Worm (Caenorhabditis elegans) whole organism, midembryonic: ENCODE results near the gene catp-4.
A peak's percentile ranks its signal among the peaks of the same experiment; 100 is the strongest.

Source experiments
- T22C8.4 ChIP-seq: fragments of 200-800 bp; sonication (Bioruptor generic); IDR thresholded peaks from 2 replicates; pipeline ENCODE4 v1.3.6; 2022; ENCODE audit warnings: missing genetic modification characterization, missing compliant biosample characterization
- cog-1 ChIP-seq: sonication (generic microtip); optimal IDR thresholded peaks from 2 replicates; lab custom pipeline; 2016; ENCODE audit warnings: missing genetic modification characterization, missing compliant biosample characterization
- flt-1 ChIP-seq: fragments of 200-800 bp; sonication (Bioruptor generic); IDR thresholded peaks from 2 replicates; pipeline ENCODE4 v1.3.6; 2022; ENCODE audit warnings: missing genetic modification characterization, missing compliant biosample characterization
- klf-2 ChIP-seq: fragments of 200-800 bp; sonication (Bioruptor generic); conservative IDR thresholded peaks from 2 replicates; pipeline ENCODE4 v1.3.6; 2022; ENCODE audit warnings: missing genetic modification reagents, missing genetic modification characterization, missing compliant biosample characterization
- med-1 ChIP-seq: sonication (generic microtip); optimal IDR thresholded peaks from 2 replicates; lab custom pipeline; 2017; ENCODE audit warnings: missing genetic modification characterization, mild to moderate bottlenecking, missing compliant biosample characterization, antibody characterized with exemption, missing genetic modification reagents; ENCODE audit not compliant: insufficient read depth
- ref-1 ChIP-seq: fragments of 200-800 bp; sonication (Bioruptor generic); conservative IDR thresholded peaks from 2 replicates; pipeline ENCODE4 v1.3.6; 2022; ENCODE audit warnings: missing genetic modification reagents, missing genetic modification characterization, missing compliant biosample characterization
- tab-1 ChIP-seq: fragments of 200-800 bp; sonication (Bioruptor generic); IDR thresholded peaks from 2 replicates; pipeline ENCODE4 v1.3.6; 2022; ENCODE audit warnings: missing genetic modification characterization, missing compliant biosample characterization
- ztf-23 ChIP-seq: fragments of 200-800 bp; sonication (Bioruptor generic); IDR thresholded peaks from 2 replicates; pipeline ENCODE4 v1.3.6; 2022; ENCODE audit warnings: missing genetic modification reagents, missing genetic modification characterization, missing compliant biosample characterization
- ztf-29 ChIP-seq: fragments of 200-800 bp; sonication (Bioruptor generic); IDR thresholded peaks from 2 replicates; pipeline ENCODE4 v1.3.6; 2022; ENCODE audit warnings: missing genetic modification reagents, missing genetic modification characterization, missing compliant biosample characterization

catp-4 gene

ce11 chrII:14618764-14619163 is 25.4 kb downstream of the catp-4 start:
- TF ChIP-seq tab-1 (no peak), med-1 (GFP tag; lab: Kevin White, UChicago) (no peak), ztf-29 (GFP tag; lab: Robert Waterston, UW) (no peak), T22C8.4 (GFP tag; lab: Robert Waterston, UW) (no peak), ztf-23 (GFP tag; lab: Robert Waterston, UW) (no peak), ref-1 (no peak), cog-1 (tag; lab: Kevin White, UChicago) (no peak), klf-2 (GFP tag; lab: Robert Waterston, UW) (no peak), flt-1 (GFP tag; lab: Robert Waterston, UW) (no peak)

- TF ChIP-seq ref-1 (no peak), T22C8.4 (GFP tag; lab: Robert Waterston, UW) (no peak)
These were observed 26.4 kb downstream of the catp-4 start for ce11 chrII:14619806-14620205.

ce11 chrII:14620730-14621129 is 27.3 kb downstream of the catp-4 start:
- no peak for TF ChIP-seq flt-1 (GFP tag; lab: Robert Waterston, UW)
- TF ChIP-seq ref-1: no peak
- no peak for TF ChIP-seq ztf-29 (GFP tag; lab: Robert Waterston, UW)
- no peak for TF ChIP-seq T22C8.4 (GFP tag; lab: Robert Waterston, UW)
- TF ChIP-seq med-1 (GFP tag; lab: Kevin White, UChicago): no peak
- TF ChIP-seq klf-2 (GFP tag; lab: Robert Waterston, UW): no peak
- TF ChIP-seq ztf-23 (GFP tag; lab: Robert Waterston, UW): no peak
- no peak for TF ChIP-seq cog-1 (tag; lab: Kevin White, UChicago)
- no peak for TF ChIP-seq tab-1

ce11 chrII:14622758-14623157 is 29.4 kb downstream of the catp-4 start, which contains the start of gene mltn-10:
Gene mltn-10 (plus strand): TSS chrII:14623058.
- TF ChIP-seq ztf-23 (GFP tag; lab: Robert Waterston, UW) (no peak), ref-1 (no peak), klf-2 (GFP tag; lab: Robert Waterston, UW) (no peak)

- no peak for TF ChIP-seq flt-1 (GFP tag; lab: Robert Waterston, UW)
- no peak for TF ChIP-seq cog-1 (tag; lab: Kevin White, UChicago)
- no peak for TF ChIP-seq ztf-23 (GFP tag; lab: Robert Waterston, UW)
- TF ChIP-seq klf-2 (GFP tag; lab: Robert Waterston, UW): no peak
- TF ChIP-seq ztf-29 (GFP tag; lab: Robert Waterston, UW): no peak
These were observed 33.5 kb downstream of the catp-4 start for ce11 chrII:14626883-14627282.

- TF ChIP-seq ref-1: no peak
- TF ChIP-seq ztf-29 (GFP tag; lab: Robert Waterston, UW): no peak
- TF ChIP-seq T22C8.4 (GFP tag; lab: Robert Waterston, UW): no peak
- TF ChIP-seq med-1 (GFP tag; lab: Kevin White, UChicago): no peak
- no peak for TF ChIP-seq cog-1 (tag; lab: Kevin White, UChicago)
These were observed 33.9 kb downstream of the catp-4 start, which contains the start of gene tag-297 for ce11 chrII:14627330-14627729. Gene tag-297 (plus strand): TSS chrII:14627630.

ce11 chrII:14632823-14633222 is 39.4 kb downstream of the catp-4 start, which contains the start of gene C38C6.3:
Gene C38C6.3 (plus strand): TSS chrII:14633123.
- TF ChIP-seq tab-1 (no peak), T22C8.4 (GFP tag; lab: Robert Waterston, UW) (no peak), ref-1 (no peak), flt-1 (GFP tag; lab: Robert Waterston, UW) (no peak), cog-1 (tag; lab: Kevin White, UChicago) (no peak), ztf-23 (GFP tag; lab: Robert Waterston, UW) (no peak), klf-2 (GFP tag; lab: Robert Waterston, UW) (no peak), ztf-29 (GFP tag; lab: Robert Waterston, UW) (no peak), med-1 (GFP tag; lab: Kevin White, UChicago) (no peak)

ce11 chrII:14634042-14634441 is 40.7 kb downstream of the catp-4 start:
- no peak for TF ChIP-seq ref-1
- TF ChIP-seq klf-2 (GFP tag; lab: Robert Waterston, UW): no peak
- TF ChIP-seq T22C8.4 (GFP tag; lab: Robert Waterston, UW): no peak
- no peak for TF ChIP-seq ztf-23 (GFP tag; lab: Robert Waterston, UW)
- TF ChIP-seq ztf-29 (GFP tag; lab: Robert Waterston, UW): no peak
- TF ChIP-seq flt-1 (GFP tag; lab: Robert Waterston, UW): no peak
- no peak for TF ChIP-seq tab-1
- no peak for TF ChIP-seq med-1 (GFP tag; lab: Kevin White, UChicago)
- TF ChIP-seq cog-1 (tag; lab: Kevin White, UChicago): no peak

ce11 chrII:14635179-14635578 is 41.8 kb downstream of the catp-4 start:
- TF ChIP-seq ztf-23 (GFP tag; lab: Robert Waterston, UW): peak; percentile 82
- peak; percentile 82 for TF ChIP-seq ztf-29 (GFP tag; lab: Robert Waterston, UW)
- TF ChIP-seq T22C8.4 (GFP tag; lab: Robert Waterston, UW): peak; percentile 84
- TF ChIP-seq cog-1 (tag; lab: Kevin White, UChicago): no peak
- peak; percentile 84 for TF ChIP-seq flt-1 (GFP tag; lab: Robert Waterston, UW)
- peak; percentile 66 for TF ChIP-seq ref-1
- TF ChIP-seq klf-2 (GFP tag; lab: Robert Waterston, UW): peak; percentile 78; the same call in 1 of the 2 replicates
- peak; percentile 3 for TF ChIP-seq med-1 (GFP tag; lab: Kevin White, UChicago)
- peak; percentile 89 for TF ChIP-seq tab-1

- TF ChIP-seq flt-1 (GFP tag; lab: Robert Waterston, UW) (peak; percentile 75), tab-1 (peak; percentile 10; the same call in 1 of the 2 replicates), T22C8.4 (GFP tag; lab: Robert Waterston, UW) (0 out of 2 replicates have a peak, but pooled peaks have one; percentile 26)
These were observed 42.5 kb downstream of the catp-4 start for ce11 chrII:14635895-14636294.
